Worm (Caenorhabditis elegans) whole organism, L4/young adult: ENCODE results near the gene E02H9.1.
"Not testable (repeated sequence)": the region's sequence is repeated elsewhere in the genome, so short reads cannot be mapped to it uniquely, and the experiment has no call there.

ENCODE experiments used
- W03F9.2 ChIP-seq: fragments of 150-350 bp; optimal IDR thresholded peaks from 2 replicates; lab custom pipeline; 2014; ENCODE audit warnings: missing biosample characterization, missing genetic modification characterization
- dao-5 ChIP-seq: sonication (generic microtip); optimal IDR thresholded peaks from 2 replicates; lab custom pipeline; 2016; ENCODE audit warnings: missing genotype, missing genetic modification characterization, moderate library complexity, missing compliant biosample characterization
- him-1 ChIP-seq: sonication (generic microtip); optimal IDR thresholded peaks from 2 replicates; lab custom pipeline; 2016; ENCODE audit warnings: missing genotype, missing genetic modification reagents, missing genetic modification characterization, missing compliant biosample characterization

ce11 chrIII:2435805-2436204, 32.5 kb upstream of the E02H9.1 start, which contains the start of gene E02H9.6:
- TF ChIP-seq him-1, W03F9.2, dao-5 (tag; lab: Kevin White, UChicago): not testable (repeated sequence)
